Fruit fly (Drosophila melanogaster): ENCODE data around the gene CG34164.

Gene CG34164

DNA sequence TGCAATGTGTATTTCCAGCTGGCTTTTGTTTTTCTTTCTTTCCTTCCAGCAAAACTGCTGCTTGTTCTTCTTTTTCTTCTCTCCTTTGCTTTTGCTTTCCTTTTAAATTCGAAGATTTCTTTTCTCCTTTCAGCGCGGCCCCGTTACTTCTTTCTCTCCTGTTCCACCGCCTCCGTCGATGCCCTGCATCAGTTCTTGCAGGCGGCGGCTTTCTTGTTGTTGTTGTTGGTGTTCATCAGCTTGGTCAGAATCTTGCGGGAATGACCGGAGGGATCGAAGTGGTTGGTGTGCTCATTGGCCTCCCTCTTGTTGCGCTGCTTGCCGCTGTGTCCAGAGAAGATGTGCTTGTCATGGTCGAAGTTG lies 10.6 kb upstream of the CG34164 start:
- TF ChIP-seq cnc (optimal IDR thresholded peaks at IDR 0.05) (peak in 1 of 2 experiments; percentile 48), tj (GFP tag; optimal IDR thresholded peaks at IDR 0.05) (no peak), pad (GFP tag; optimal IDR thresholded peaks at IDR 0.05) (peak; percentile 81), CG5204 (GFP tag; optimal IDR thresholded peaks at IDR 0.05) (no peak)

dm6 chr2L:12045941-12046855 lies 9.9 kb upstream of the CG34164 start, which contains the start of gene CG6770:
TSS of gene CG6770 (minus strand) at chr2L:12046118.
- TF ChIP-seq Hr96 (GFP tag; optimal IDR thresholded peaks at IDR 0.05) (peak; percentile 75), tj (GFP tag; optimal IDR thresholded peaks at IDR 0.05) (peak; percentile 96), pad (GFP tag; optimal IDR thresholded peaks at IDR 0.05) (peak; percentile 43), cic (GFP tag; optimal IDR thresholded peaks at IDR 0.05) (peak; percentile 45), ovo (GFP tag; optimal IDR thresholded peaks at IDR 0.05) (peak; percentile 27), kay (GFP tag; ENCODE audit: borderline replicate concordance) (peak; percentile 93), CG5204 (GFP tag; optimal IDR thresholded peaks at IDR 0.05) (peak; percentile 85), CG11617 (GFP tag; optimal IDR thresholded peaks at IDR 0.05) (peak; percentile 95), Clk (GFP tag; optimal IDR thresholded peaks at IDR 0.05) (no peak), CG7045 (GFP tag; optimal IDR thresholded peaks at IDR 0.05) (peak; percentile 82), CG12768 (GFP tag; optimal IDR thresholded peaks at IDR 0.05) (peak; percentile 92), Mnt (GFP tag; optimal IDR thresholded peaks at IDR 0.05) (peak; percentile 70), toe (GFP tag; optimal IDR thresholded peaks at IDR 0.05) (peak; percentile 85), CG7101 (tag; optimal IDR thresholded peaks at IDR 0.05) (peak; percentile 97), cnc (optimal IDR thresholded peaks at IDR 0.05) (no peak), CG33017 (tag; optimal IDR thresholded peaks at IDR 0.05) (peak; percentile 97), bab1 (GFP tag; optimal IDR thresholded peaks at IDR 0.05) (peak; percentile 89), Crg-1 (GFP tag; optimal IDR thresholded peaks at IDR 0.05) (peak; percentile 74), CG1620 (GFP tag; optimal IDR thresholded peaks at IDR 0.05) (peak; percentile 79), CG14711 (tag; optimal IDR thresholded peaks at IDR 0.05) (peak; percentile 100)

DNA sequence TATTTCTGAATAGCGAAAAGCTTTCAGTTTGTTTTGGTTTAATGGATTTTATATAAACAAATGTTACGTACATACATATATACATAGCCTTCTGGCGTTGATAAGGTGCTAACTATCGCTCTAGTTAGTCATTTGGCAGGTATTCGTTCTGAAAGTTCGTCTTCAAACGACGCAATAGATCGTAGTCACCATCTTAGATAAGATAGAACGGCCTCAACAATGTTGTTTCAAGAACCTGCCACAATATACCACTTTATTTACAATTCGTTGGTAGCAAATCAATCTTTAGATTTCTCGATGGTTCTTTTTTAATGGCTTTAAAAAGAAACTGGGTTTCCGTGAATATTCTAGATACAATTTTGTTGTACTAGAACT lies 9.3 kb upstream of the CG34164 start:
- TF ChIP-seq CG1620 (GFP tag; optimal IDR thresholded peaks at IDR 0.05) = no peak
- TF ChIP-seq cic (GFP tag; optimal IDR thresholded peaks at IDR 0.05) = no peak
- no peak for TF ChIP-seq cnc (optimal IDR thresholded peaks at IDR 0.05)
- no peak for TF ChIP-seq CG5204 (GFP tag; optimal IDR thresholded peaks at IDR 0.05)
- TF ChIP-seq CG7101 (tag; optimal IDR thresholded peaks at IDR 0.05) = no peak
- TF ChIP-seq CG12768 (GFP tag; optimal IDR thresholded peaks at IDR 0.05) = no peak
- no peak for TF ChIP-seq tj (GFP tag; optimal IDR thresholded peaks at IDR 0.05)
- no peak for TF ChIP-seq pad (GFP tag; optimal IDR thresholded peaks at IDR 0.05)
- TF ChIP-seq Mnt (GFP tag; optimal IDR thresholded peaks at IDR 0.05) = no peak
- TF ChIP-seq bab1 (GFP tag; optimal IDR thresholded peaks at IDR 0.05) = no peak
- TF ChIP-seq ovo (GFP tag; optimal IDR thresholded peaks at IDR 0.05) = no peak
- no peak for TF ChIP-seq CG11617 (GFP tag; optimal IDR thresholded peaks at IDR 0.05)
- no peak for TF ChIP-seq kay (GFP tag; ENCODE audit: borderline replicate concordance)
- no peak for TF ChIP-seq Clk (GFP tag; optimal IDR thresholded peaks at IDR 0.05)
- no peak for TF ChIP-seq toe (GFP tag; optimal IDR thresholded peaks at IDR 0.05)

DNA sequence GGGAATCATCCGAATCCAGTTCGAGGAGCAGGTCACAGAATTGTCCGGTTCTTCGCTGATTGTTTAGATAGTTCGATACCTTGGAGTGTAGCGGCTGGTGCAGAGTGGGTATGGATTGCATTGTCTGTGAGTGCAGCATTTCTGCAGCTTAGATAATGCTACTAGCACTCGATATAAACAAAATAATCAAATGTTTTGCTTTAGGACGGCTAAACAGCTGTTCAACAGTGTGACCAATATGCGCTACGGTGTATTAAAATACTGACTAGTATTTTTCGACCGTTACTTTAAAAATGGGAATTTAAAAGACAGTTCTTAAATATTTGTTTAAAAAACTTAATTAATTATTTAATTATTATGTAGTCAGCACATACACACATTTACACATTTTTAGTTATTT lies 7.4 kb upstream of the CG34164 start, which contains the start of gene Plzf:
Gene Plzf, minus strand, starts transcription at position 196 of the 400 bp plus-strand sequence.
- TF ChIP-seq bab1 (GFP tag; optimal IDR thresholded peaks at IDR 0.05) = no peak
- TF ChIP-seq CG14711 (tag; optimal IDR thresholded peaks at IDR 0.05) = no peak
- no peak for TF ChIP-seq Hr96 (GFP tag; optimal IDR thresholded peaks at IDR 0.05)
- TF ChIP-seq CG7101 (tag; optimal IDR thresholded peaks at IDR 0.05) = no peak
- TF ChIP-seq CG12768 (GFP tag; optimal IDR thresholded peaks at IDR 0.05) = no peak
- TF ChIP-seq cnc (optimal IDR thresholded peaks at IDR 0.05) = no peak
- TF ChIP-seq cic (GFP tag; optimal IDR thresholded peaks at IDR 0.05) = no peak
- TF ChIP-seq Crg-1 (GFP tag; optimal IDR thresholded peaks at IDR 0.05) = no peak
- no peak for TF ChIP-seq Clk (GFP tag; optimal IDR thresholded peaks at IDR 0.05)
- no peak for TF ChIP-seq pad (GFP tag; optimal IDR thresholded peaks at IDR 0.05)
- no peak for TF ChIP-seq toe (GFP tag; optimal IDR thresholded peaks at IDR 0.05)

DNA sequence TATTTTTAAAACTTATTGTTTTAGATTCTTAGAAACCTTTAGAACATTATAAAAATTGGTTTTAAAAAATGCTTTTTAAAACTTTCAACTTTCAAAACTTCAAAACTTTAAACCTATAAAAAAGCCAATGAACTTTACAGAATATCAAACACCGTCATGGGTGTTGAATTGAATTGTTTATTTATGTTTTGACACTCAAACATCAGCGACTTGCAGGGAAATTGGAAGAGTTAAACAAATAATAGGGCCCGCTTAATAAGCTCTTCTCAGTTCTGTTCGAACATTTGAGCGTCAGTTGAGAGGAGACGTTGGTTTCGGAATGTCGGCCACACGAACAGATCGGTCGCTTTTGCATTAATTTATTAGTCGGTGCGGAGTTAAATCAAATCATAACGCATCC lies 7.0 kb upstream of the CG34164 start, which contains the start of gene PLCXD:
Gene PLCXD, plus strand, starts transcription at position 286 of the 400 bp plus-strand sequence.
- TF ChIP-seq Mnt (GFP tag; optimal IDR thresholded peaks at IDR 0.05) (no peak), CG1620 (GFP tag; optimal IDR thresholded peaks at IDR 0.05) (no peak), toe (GFP tag; optimal IDR thresholded peaks at IDR 0.05) (no peak), CG7101 (tag; optimal IDR thresholded peaks at IDR 0.05) (no peak), CG7045 (GFP tag; optimal IDR thresholded peaks at IDR 0.05) (no peak), pad (GFP tag; optimal IDR thresholded peaks at IDR 0.05) (no peak), bab1 (GFP tag; optimal IDR thresholded peaks at IDR 0.05) (no peak), cnc (optimal IDR thresholded peaks at IDR 0.05) (no peak), CG33017 (tag; optimal IDR thresholded peaks at IDR 0.05) (no peak), CG12768 (GFP tag; optimal IDR thresholded peaks at IDR 0.05) (no peak), Clk (GFP tag; optimal IDR thresholded peaks at IDR 0.05) (no peak), cic (GFP tag; optimal IDR thresholded peaks at IDR 0.05) (no peak), CG5204 (GFP tag; optimal IDR thresholded peaks at IDR 0.05) (no peak), Crg-1 (GFP tag; optimal IDR thresholded peaks at IDR 0.05) (no peak)

DNA sequence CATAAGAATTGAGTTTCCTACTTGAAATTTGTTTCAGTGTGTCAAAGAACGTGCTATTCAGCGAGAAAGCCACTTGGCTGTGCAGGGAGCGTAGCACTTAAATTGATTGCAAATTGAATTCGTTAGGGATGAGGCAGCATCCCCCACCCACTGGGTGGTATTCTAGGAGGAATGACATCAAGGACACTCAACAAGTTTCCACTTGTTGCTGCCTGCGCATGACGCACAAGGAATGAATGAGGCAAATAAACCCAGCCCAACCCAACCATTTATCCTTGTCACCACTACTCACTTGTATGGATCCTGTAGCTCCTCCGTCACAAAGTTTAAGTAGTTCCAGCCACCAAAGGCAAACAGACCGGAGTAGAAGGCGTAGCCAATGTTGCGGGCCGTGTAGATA lies 2.8 kb upstream of the CG34164 start:
- TF ChIP-seq CG1620 (GFP tag; optimal IDR thresholded peaks at IDR 0.05) (no peak), ovo (GFP tag; optimal IDR thresholded peaks at IDR 0.05) (no peak), cnc (optimal IDR thresholded peaks at IDR 0.05) (no peak), tj (GFP tag; optimal IDR thresholded peaks at IDR 0.05) (no peak), Clk (GFP tag; optimal IDR thresholded peaks at IDR 0.05) (no peak), Hr96 (GFP tag; optimal IDR thresholded peaks at IDR 0.05) (no peak), Crg-1 (GFP tag; optimal IDR thresholded peaks at IDR 0.05) (no peak), CG12768 (GFP tag; optimal IDR thresholded peaks at IDR 0.05) (no peak), cic (GFP tag; optimal IDR thresholded peaks at IDR 0.05) (no peak), CG14711 (tag; optimal IDR thresholded peaks at IDR 0.05) (no peak), pad (GFP tag; optimal IDR thresholded peaks at IDR 0.05) (no peak), CG5204 (GFP tag; optimal IDR thresholded peaks at IDR 0.05) (no peak), kay (GFP tag; ENCODE audit: borderline replicate concordance) (no peak)
